Worm (Caenorhabditis elegans) whole organism, early embryonic: ENCODE results near the gene F56F10.2.
A peak's percentile ranks its signal among the peaks of the same experiment; 100 is the strongest.

ENCODE experiments used
- B0310.2 ChIP-seq: sonication (generic microtip); optimal IDR thresholded peaks from 2 replicates; lab custom pipeline; 2016; ENCODE audit warnings: mild to moderate bottlenecking, missing genetic modification characterization, missing compliant biosample characterization
- F13C5.2 ChIP-seq: sonication (generic microtip); optimal IDR thresholded peaks from 2 replicates; lab custom pipeline; 2017; ENCODE audit warnings: mild to moderate bottlenecking, missing genetic modification characterization, inconsistent platforms, missing compliant biosample characterization
- aly-1 ChIP-seq: sonication (generic microtip); optimal IDR thresholded peaks from 2 replicates; lab custom pipeline; 2016; ENCODE audit warnings: missing genetic modification characterization, missing compliant biosample characterization
- ama-1 ChIP-seq: fragments of 150-350 bp; optimal IDR thresholded peaks from 2 replicates; lab custom pipeline; 2014
- ceh-13 ChIP-seq: fragments of 200-800 bp; sonication (Bioruptor generic); optimal IDR thresholded peaks from 2 replicates; lab custom pipeline; 2018; ENCODE audit warnings: mild to moderate bottlenecking, missing genetic modification characterization, missing compliant biosample characterization
- ceh-36 ChIP-seq: sonication (generic microtip); optimal IDR thresholded peaks from 2 replicates; lab custom pipeline; 2016; ENCODE audit warnings: missing genetic modification characterization, inconsistent platforms, missing compliant biosample characterization
- ets-7 ChIP-seq: sonication (generic microtip); optimal IDR thresholded peaks from 2 replicates; lab custom pipeline; 2016; ENCODE audit warnings: missing genotype, missing genetic modification characterization, missing compliant biosample characterization
- flt-1 ChIP-seq: fragments of 200-800 bp; sonication (Bioruptor generic); IDR thresholded peaks from 2 replicates; pipeline ENCODE4 v1.3.6; 2022; ENCODE audit warnings: missing genetic modification characterization, missing compliant biosample characterization
- hmbx-1 ChIP-seq: sonication (generic microtip); optimal IDR thresholded peaks from 2 replicates; lab custom pipeline; 2016; ENCODE audit warnings: mild to moderate bottlenecking, missing genetic modification characterization, missing compliant biosample characterization
- hmg-4 ChIP-seq: fragments of 200-800 bp; sonication (Bioruptor generic); optimal IDR thresholded peaks from 2 replicates; lab custom pipeline; 2018; ENCODE audit warnings: mild to moderate bottlenecking, missing genetic modification characterization, missing compliant biosample characterization
- hnd-1 ChIP-seq: sonication (generic microtip); optimal IDR thresholded peaks from 2 replicates; lab custom pipeline; 2016; ENCODE audit warnings: missing genetic modification characterization, missing compliant biosample characterization
- pes-1 ChIP-seq: fragments of 200-800 bp; sonication (Bioruptor generic); IDR thresholded peaks from 2 replicates; pipeline ENCODE4 v1.3.6; 2022; ENCODE audit warnings: missing genetic modification reagents, missing genetic modification characterization, missing compliant biosample characterization
- scrt-1 ChIP-seq: fragments of 200-800 bp; sonication (Bioruptor generic); IDR thresholded peaks from 2 replicates; pipeline ENCODE4 v1.3.6; 2022; ENCODE audit warnings: missing genetic modification characterization, missing compliant biosample characterization
- sea-1 ChIP-seq: fragments of 200-800 bp; sonication (Bioruptor generic); conservative IDR thresholded peaks from 2 replicates; pipeline ENCODE4 v1.3.6; 2022; ENCODE audit warnings: missing genetic modification characterization, missing compliant biosample characterization
- tbx-11 ChIP-seq: fragments of 200-800 bp; sonication (Bioruptor generic); IDR thresholded peaks from 2 replicates; pipeline ENCODE4 v1.3.6; 2022; ENCODE audit warnings: missing genetic modification characterization, missing compliant biosample characterization
- tbx-37 ChIP-seq: fragments of 200-800 bp; sonication (Bioruptor generic); conservative IDR thresholded peaks from 2 replicates; pipeline ENCODE4 v1.3.6; 2022; ENCODE audit warnings: missing genetic modification reagents, missing genetic modification characterization, missing compliant biosample characterization
- tra-4 ChIP-seq: sonication (generic microtip); optimal IDR thresholded peaks from 2 replicates; lab custom pipeline; 2017; ENCODE audit warnings: missing genetic modification characterization, missing compliant biosample characterization

F56F10.2 gene

ce11 chrX:859401-859800 is at the start of gene F56F10.2:
TSS of gene F56F10.2 (plus strand) at chrX:859615.
- TF ChIP-seq tbx-37 (GFP tag; lab: Robert Waterston, UW) (no peak), F13C5.2 (peak; percentile 31)

- TF ChIP-seq pes-1 (GFP tag; lab: Robert Waterston, UW) (no peak), aly-1 (tag; lab: Kevin White, UChicago) (no peak), tbx-37 (GFP tag; lab: Robert Waterston, UW) (no peak), tbx-11 (GFP tag; lab: Robert Waterston, UW) (no peak), F13C5.2 (no peak), B0310.2 (tag; lab: Kevin White, UChicago) (no peak), ets-7 (tag; lab: Kevin White, UChicago) (no peak), hnd-1 (tag; lab: Kevin White, UChicago) (no peak), hmbx-1 (no peak), hmg-4 (GFP tag; lab: Kevin White, UChicago) (no peak), sea-1 (GFP tag; lab: Robert Waterston, UW) (no peak), ceh-36 (tag; lab: Kevin White, UChicago) (no peak), tra-4 (tag; lab: Kevin White, UChicago) (no peak), ama-1 (lab: Kevin White, UChicago) (no peak), scrt-1 (GFP tag; lab: Robert Waterston, UW) (no peak), flt-1 (GFP tag; lab: Robert Waterston, UW) (no peak), ceh-13 (GFP tag; lab: Kevin White, UChicago) (no peak)
Measured at ce11 chrX:810694-811093, 48.7 kb upstream of the F56F10.2 start, which contains the start of gene F25E2.2. TSS of gene F25E2.2 (minus strand) at chrX:810794.

- no peak for TF ChIP-seq hnd-1 (tag; lab: Kevin White, UChicago)
- TF ChIP-seq pes-1 (GFP tag; lab: Robert Waterston, UW): no peak
- no peak for TF ChIP-seq ceh-13 (GFP tag; lab: Kevin White, UChicago)
- TF ChIP-seq hmbx-1: no peak
- TF ChIP-seq sea-1 (GFP tag; lab: Robert Waterston, UW): no peak
- TF ChIP-seq scrt-1 (GFP tag; lab: Robert Waterston, UW): no peak
- TF ChIP-seq ets-7 (tag; lab: Kevin White, UChicago): no peak
- TF ChIP-seq tbx-37 (GFP tag; lab: Robert Waterston, UW): no peak
- TF ChIP-seq B0310.2 (tag; lab: Kevin White, UChicago): no peak
- no peak for TF ChIP-seq tbx-11 (GFP tag; lab: Robert Waterston, UW)
- no peak for TF ChIP-seq aly-1 (tag; lab: Kevin White, UChicago)
- no peak for TF ChIP-seq hmg-4 (GFP tag; lab: Kevin White, UChicago)
- no peak for TF ChIP-seq flt-1 (GFP tag; lab: Robert Waterston, UW)
- TF ChIP-seq ama-1 (lab: Kevin White, UChicago): no peak
- no peak for TF ChIP-seq F13C5.2
- no peak for TF ChIP-seq ceh-36 (tag; lab: Kevin White, UChicago)
- no peak for TF ChIP-seq tra-4 (tag; lab: Kevin White, UChicago)
Measured at ce11 chrX:812264-812663, 47.2 kb upstream of the F56F10.2 start.

- TF ChIP-seq flt-1 (GFP tag; lab: Robert Waterston, UW): no peak
- no peak for TF ChIP-seq hmbx-1
- TF ChIP-seq tbx-37 (GFP tag; lab: Robert Waterston, UW): no peak
- no peak for TF ChIP-seq aly-1 (tag; lab: Kevin White, UChicago)
- TF ChIP-seq hmg-4 (GFP tag; lab: Kevin White, UChicago): no peak
- no peak for TF ChIP-seq B0310.2 (tag; lab: Kevin White, UChicago)
- no peak for TF ChIP-seq ceh-13 (GFP tag; lab: Kevin White, UChicago)
- no peak for TF ChIP-seq hnd-1 (tag; lab: Kevin White, UChicago)
- no peak for TF ChIP-seq F13C5.2
- no peak for TF ChIP-seq tbx-11 (GFP tag; lab: Robert Waterston, UW)
- no peak for TF ChIP-seq ets-7 (tag; lab: Kevin White, UChicago)
Measured at ce11 chrX:813063-813462, 46.4 kb upstream of the F56F10.2 start, which contains the start of gene F25E2.3. TSS of gene F25E2.3 (minus strand) at chrX:813163.

ce11 chrX:815929-816328 is 43.5 kb upstream of the F56F10.2 start, which contains the start of gene ifd-2:
TSS of gene ifd-2 (minus strand) at chrX:815929.
- TF ChIP-seq flt-1 (GFP tag; lab: Robert Waterston, UW) (no peak), hmbx-1 (no peak), pes-1 (GFP tag; lab: Robert Waterston, UW) (no peak)

ce11 chrX:817984-818383 is 41.4 kb upstream of the F56F10.2 start:
- TF ChIP-seq hmbx-1: no peak
- TF ChIP-seq ets-7 (tag; lab: Kevin White, UChicago): no peak
- no peak for TF ChIP-seq sea-1 (GFP tag; lab: Robert Waterston, UW)
- no peak for TF ChIP-seq ama-1 (lab: Kevin White, UChicago)
- no peak for TF ChIP-seq ceh-36 (tag; lab: Kevin White, UChicago)
- TF ChIP-seq tra-4 (tag; lab: Kevin White, UChicago): no peak

- no peak for TF ChIP-seq hmbx-1
- TF ChIP-seq F13C5.2: no peak
- no peak for TF ChIP-seq tra-4 (tag; lab: Kevin White, UChicago)
- TF ChIP-seq hnd-1 (tag; lab: Kevin White, UChicago): no peak
- TF ChIP-seq scrt-1 (GFP tag; lab: Robert Waterston, UW): no peak
- no peak for TF ChIP-seq ets-7 (tag; lab: Kevin White, UChicago)
- no peak for TF ChIP-seq tbx-37 (GFP tag; lab: Robert Waterston, UW)
- TF ChIP-seq ceh-13 (GFP tag; lab: Kevin White, UChicago): no peak
- TF ChIP-seq flt-1 (GFP tag; lab: Robert Waterston, UW): no peak
- no peak for TF ChIP-seq B0310.2 (tag; lab: Kevin White, UChicago)
- TF ChIP-seq tbx-11 (GFP tag; lab: Robert Waterston, UW): no peak
- TF ChIP-seq aly-1 (tag; lab: Kevin White, UChicago): no peak
- no peak for TF ChIP-seq sea-1 (GFP tag; lab: Robert Waterston, UW)
- no peak for TF ChIP-seq pes-1 (GFP tag; lab: Robert Waterston, UW)
- TF ChIP-seq hmg-4 (GFP tag; lab: Kevin White, UChicago): no peak
- no peak for TF ChIP-seq ceh-36 (tag; lab: Kevin White, UChicago)
Measured at ce11 chrX:823736-824135, 35.7 kb upstream of the F56F10.2 start.
